Worm (Caenorhabditis elegans) whole organism, midembryonic: ENCODE results near the gene acl-9.

ENCODE experiments used
- T22C8.4 ChIP-seq: fragments of 200-800 bp; sonication (Bioruptor generic); IDR thresholded peaks from 2 replicates; pipeline ENCODE4 v1.3.6; 2022; ENCODE audit warnings: missing genetic modification characterization, missing compliant biosample characterization
- cog-1 ChIP-seq: sonication (generic microtip); optimal IDR thresholded peaks from 2 replicates; lab custom pipeline; 2016; ENCODE audit warnings: missing genetic modification characterization, missing compliant biosample characterization
- flt-1 ChIP-seq: fragments of 200-800 bp; sonication (Bioruptor generic); IDR thresholded peaks from 2 replicates; pipeline ENCODE4 v1.3.6; 2022; ENCODE audit warnings: missing genetic modification characterization, missing compliant biosample characterization
- klf-2 ChIP-seq: fragments of 200-800 bp; sonication (Bioruptor generic); conservative IDR thresholded peaks from 2 replicates; pipeline ENCODE4 v1.3.6; 2022; ENCODE audit warnings: missing genetic modification reagents, missing genetic modification characterization, missing compliant biosample characterization
- med-1 ChIP-seq: sonication (generic microtip); optimal IDR thresholded peaks from 2 replicates; lab custom pipeline; 2017; ENCODE audit warnings: missing genetic modification characterization, mild to moderate bottlenecking, missing compliant biosample characterization, antibody characterized with exemption, missing genetic modification reagents; ENCODE audit not compliant: insufficient read depth
- ref-1 ChIP-seq: fragments of 200-800 bp; sonication (Bioruptor generic); conservative IDR thresholded peaks from 2 replicates; pipeline ENCODE4 v1.3.6; 2022; ENCODE audit warnings: missing genetic modification reagents, missing genetic modification characterization, missing compliant biosample characterization
- tab-1 ChIP-seq: fragments of 200-800 bp; sonication (Bioruptor generic); IDR thresholded peaks from 2 replicates; pipeline ENCODE4 v1.3.6; 2022; ENCODE audit warnings: missing genetic modification characterization, missing compliant biosample characterization
- ztf-23 ChIP-seq: fragments of 200-800 bp; sonication (Bioruptor generic); IDR thresholded peaks from 2 replicates; pipeline ENCODE4 v1.3.6; 2022; ENCODE audit warnings: missing genetic modification reagents, missing genetic modification characterization, missing compliant biosample characterization
- ztf-29 ChIP-seq: fragments of 200-800 bp; sonication (Bioruptor generic); IDR thresholded peaks from 2 replicates; pipeline ENCODE4 v1.3.6; 2022; ENCODE audit warnings: missing genetic modification reagents, missing genetic modification characterization, missing compliant biosample characterization

DNA sequence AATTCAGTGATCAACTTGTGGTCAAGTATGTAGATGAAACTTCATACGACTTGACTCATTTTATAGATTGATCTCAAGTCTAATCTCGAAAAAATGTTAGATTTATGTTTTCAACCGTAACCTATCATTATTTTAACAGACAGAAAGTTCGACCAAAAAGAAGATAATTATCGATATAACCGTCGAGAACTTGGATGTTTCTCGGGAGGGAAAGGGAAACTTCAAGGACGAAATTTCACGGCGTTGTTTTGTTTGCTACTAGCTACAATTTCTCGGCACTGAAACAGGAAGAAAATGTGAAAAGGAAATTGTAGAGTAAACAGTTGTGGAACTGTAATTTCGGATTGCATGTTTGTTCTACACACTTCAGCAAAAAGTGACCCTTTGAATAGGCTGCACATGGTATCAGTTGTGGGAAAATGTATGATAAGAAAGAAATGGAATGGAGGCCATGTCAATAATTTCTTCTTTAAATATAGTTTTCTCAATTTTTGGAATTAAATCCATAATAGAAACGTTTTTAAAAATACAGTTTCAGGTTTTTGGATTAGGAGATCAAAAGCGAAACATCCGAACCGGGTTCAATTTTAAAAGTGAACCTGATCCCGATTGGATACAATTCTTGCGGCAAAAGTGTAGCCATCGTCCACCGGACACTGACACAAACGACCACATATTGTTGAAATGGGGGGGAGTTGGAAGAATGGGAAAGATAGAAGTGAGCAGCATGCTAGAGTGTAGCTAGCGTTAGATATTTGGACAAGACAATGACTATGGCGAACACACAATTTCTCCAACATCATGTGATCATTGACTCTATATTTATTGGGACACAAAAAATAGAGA lies 22.3 kb upstream of the acl-9 start:
- TF ChIP-seq T22C8.4 (GFP tag; lab: Robert Waterston, UW) (no peak), flt-1 (GFP tag; lab: Robert Waterston, UW) (no peak), klf-2 (GFP tag; lab: Robert Waterston, UW) (no peak), tab-1 (GFP tag; lab: Robert Waterston, UW) (no peak), ref-1 (GFP tag; lab: Robert Waterston, UW) (no peak), ztf-29 (no peak), cog-1 (tag; lab: Kevin White, UChicago) (no peak), ztf-23 (GFP tag; lab: Robert Waterston, UW) (no peak), med-1 (no peak)
